Worm (Caenorhabditis elegans): ENCODE results near the gene C01G12.3.

ce11 chrII:14616927-14617326 lies 34.8 kb upstream of the C01G12.3 start:
- TF ChIP-seq lin-13 (GFP tag; optimal IDR thresholded peaks at IDR 0.05) (no peak), zag-1 (tag; optimal IDR thresholded peaks at IDR 0.05) (no peak), nhr-111 (GFP tag; optimal IDR thresholded peaks at IDR 0.05) (peak; percentile 2), nhr-25 (tag; optimal IDR thresholded peaks at IDR 0.05; ENCODE audit: borderline replicate concordance, insufficient read depth) (no peak), F49E8.2 (tag; optimal IDR thresholded peaks at IDR 0.05; ENCODE audit: borderline replicate concordance) (no peak), fkh-10 (GFP tag; optimal IDR thresholded peaks at IDR 0.05) (no peak), Y105C5A.15 (GFP tag; IDR thresholded peaks at IDR 0.05) (peak; percentile 81; the same call in 1 of the 2 replicates), cey-2 (tag; optimal IDR thresholded peaks at IDR 0.05; ENCODE audit: borderline replicate concordance, insufficient read depth) (no peak)
